Worm (Caenorhabditis elegans) whole organism, L4/young adult: ENCODE data around the gene F55G1.6.
A peak's percentile ranks its signal among the peaks of the same experiment; 100 is the strongest.

Source experiments
- W03F9.2 ChIP-seq: fragments of 150-350 bp; optimal IDR thresholded peaks from 2 replicates; lab custom pipeline; 2014; ENCODE audit warnings: missing biosample characterization, missing genetic modification characterization
- dao-5 ChIP-seq: sonication (generic microtip); optimal IDR thresholded peaks from 2 replicates; lab custom pipeline; 2016; ENCODE audit warnings: missing genotype, missing genetic modification characterization, moderate library complexity, missing compliant biosample characterization
- him-1 ChIP-seq: sonication (generic microtip); optimal IDR thresholded peaks from 2 replicates; lab custom pipeline; 2016; ENCODE audit warnings: missing genotype, missing genetic modification reagents, missing genetic modification characterization, missing compliant biosample characterization

Gene F55G1.6

ce11 chrIV:7460225-7460624, 13.1 kb upstream of the F55G1.6 start, which contains the start of gene F13B6.2:
TSS of gene F13B6.2 (minus strand) at chrIV:7460325.
- TF ChIP-seq W03F9.2 (no peak), him-1 (no peak), dao-5 (tag; lab: Kevin White, UChicago) (no peak)

ce11 chrIV:7465857-7466256, 7.5 kb upstream of the F55G1.6 start, which contains the start of gene F13B6.3:
TSS of gene F13B6.3 (minus strand) at chrIV:7465957.
- TF ChIP-seq him-1, result no peak
- TF ChIP-seq dao-5 (tag; lab: Kevin White, UChicago), result no peak
- no peak for TF ChIP-seq W03F9.2

- TF ChIP-seq dao-5 (tag; lab: Kevin White, UChicago) (no peak), W03F9.2 (no peak), him-1 (no peak)
These were observed 6.1 kb upstream of the F55G1.6 start for ce11 chrIV:7467170-7467569.

- TF ChIP-seq dao-5 (tag; lab: Kevin White, UChicago) (no peak), W03F9.2 (no peak), him-1 (no peak)
These were observed 4.7 kb upstream of the F55G1.6 start for ce11 chrIV:7468638-7469037.

- TF ChIP-seq him-1 (no peak), dao-5 (tag; lab: Kevin White, UChicago) (no peak), W03F9.2 (no peak)
These were observed 3.4 kb upstream of the F55G1.6 start, which contains the start of gene F55G1.7 for ce11 chrIV:7469782-7470413. TSS of gene F55G1.7 (minus strand) at chrIV:7469832.

ce11 chrIV:7474826-7475225, 1.5 kb downstream of the F55G1.6 start, which contains the start of gene slc-25A18.2:
TSS of gene slc-25A18.2 (plus strand) at chrIV:7475041.
- no peak for TF ChIP-seq him-1
- TF ChIP-seq dao-5 (tag; lab: Kevin White, UChicago), result no peak
- no peak for TF ChIP-seq W03F9.2

- TF ChIP-seq him-1, result no peak
- TF ChIP-seq dao-5 (tag; lab: Kevin White, UChicago), result no peak
- no peak for TF ChIP-seq W03F9.2
These were observed 3.9 kb downstream of the F55G1.6 start, which contains the start of gene pycr-4 for ce11 chrIV:7477197-7477596. TSS of gene pycr-4 (minus strand) at chrIV:7477297.

ce11 chrIV:7477697-7478096, 4.4 kb downstream of the F55G1.6 start:
- TF ChIP-seq dao-5 (tag; lab: Kevin White, UChicago) (no peak), him-1 (no peak), W03F9.2 (no peak)

- TF ChIP-seq W03F9.2 (no peak), dao-5 (tag; lab: Kevin White, UChicago) (no peak), him-1 (no peak)
These were observed 4.8 kb downstream of the F55G1.6 start, which contains the start of gene rod-1 for ce11 chrIV:7478134-7478533. TSS of gene rod-1 (plus strand) at chrIV:7478452.

- TF ChIP-seq dao-5 (tag; lab: Kevin White, UChicago), result no peak
- TF ChIP-seq him-1, result no peak
- no peak for TF ChIP-seq W03F9.2
These were observed 13.1 kb downstream of the F55G1.6 start, which contains the start of the genes his-61 and his-62 for ce11 chrIV:7486201-7486947. TSS of gene his-61 (minus strand) at chrIV:7486217. TSS of gene his-62 (plus strand) at chrIV:7486545.

ce11 chrIV:7487554-7488456, 14.5 kb downstream of the F55G1.6 start, which contains the start of the genes his-60 and his-59:
TSS of gene his-60 (minus strand) at chrIV:7487992.
TSS of gene his-59 (plus strand) at chrIV:7488249.
- TF ChIP-seq him-1 (no peak), W03F9.2 (no peak), dao-5 (tag; lab: Kevin White, UChicago) (peak; percentile 12)

ce11 chrIV:7488457-7488783, 15.1 kb downstream of the F55G1.6 start:
- TF ChIP-seq him-1 (no peak), dao-5 (tag; lab: Kevin White, UChicago) (no peak)

ce11 chrIV:7491464-7491863, 18.1 kb downstream of the F55G1.6 start, which contains the start of gene F55G1.1:
TSS of gene F55G1.1 (plus strand) at chrIV:7491764.
- no peak for TF ChIP-seq dao-5 (tag; lab: Kevin White, UChicago)
- no peak for TF ChIP-seq W03F9.2
- TF ChIP-seq him-1, result no peak

ce11 chrIV:7497205-7497604, 23.9 kb downstream of the F55G1.6 start:
- TF ChIP-seq dao-5 (tag; lab: Kevin White, UChicago), result no peak
- no peak for TF ChIP-seq him-1
- TF ChIP-seq W03F9.2, result no peak
